Fruit fly (Drosophila melanogaster): Measurements from ENCODE around the gene Atet.

The Atet gene

dm6 chr2L:4345569-4346131 lies 11.9 kb downstream of the Atet start (continued):
- TF ChIP-seq CG17361 (GFP tag; IDR thresholded peaks at IDR 0.05) (0 out of 3 replicates have a peak, but pooled peaks have one; percentile 26), MESR4 (GFP tag; optimal IDR thresholded peaks at IDR 0.05) (no peak), tx (GFP tag; optimal IDR thresholded peaks at IDR 0.05) (no peak), CG16863 (GFP tag; optimal IDR thresholded peaks at IDR 0.05) (no peak), CG31388 (GFP tag; optimal IDR thresholded peaks at IDR 0.05) (no peak), CG2202 (tag; optimal IDR thresholded peaks at IDR 0.05) (no peak), shn (GFP tag; optimal IDR thresholded peaks at IDR 0.05) (no peak), Dip3 (GFP tag; optimal IDR thresholded peaks at IDR 0.05) (no peak), Doc3 (GFP tag; IDR thresholded peaks at IDR 0.05; ENCODE audit: partially characterized antibody) (no peak), CG3847 (GFP tag; IDR thresholded peaks at IDR 0.05) (no peak), fd102C (GFP tag; optimal IDR thresholded peaks at IDR 0.05) (peak; percentile 47), Hr39 (optimal IDR thresholded peaks at IDR 0.05) (no peak), emc (GFP tag; optimal IDR thresholded peaks at IDR 0.05) (no peak), CG12391 (tag; optimal IDR thresholded peaks at IDR 0.05) (no peak), CG4820 (GFP tag; optimal IDR thresholded peaks at IDR 0.05) (peak; percentile 12), Ptx1 (GFP tag; IDR thresholded peaks at IDR 0.05) (no peak), jumu (GFP tag; optimal IDR thresholded peaks at IDR 0.05) (no peak), ro (GFP tag; IDR thresholded peaks at IDR 0.05) (no peak), CG8478 (optimal IDR thresholded peaks at IDR 0.05) (no peak), usp (GFP tag; optimal IDR thresholded peaks at IDR 0.05) (no peak), CG10979 (tag; optimal IDR thresholded peaks at IDR 0.05) (no peak), slp2 (GFP tag; optimal IDR thresholded peaks at IDR 0.05) (no peak), CG8944 (GFP tag; optimal IDR thresholded peaks at IDR 0.05) (no peak), Doc2 (GFP tag; IDR thresholded peaks at IDR 0.05) (no peak), Myb (GFP tag; optimal IDR thresholded peaks at IDR 0.05) (no peak), CG17568 (GFP tag; optimal IDR thresholded peaks at IDR 0.05) (no peak), Bdp1 (GFP tag; optimal IDR thresholded peaks at IDR 0.05) (no peak), Pdp1 (GFP tag; optimal IDR thresholded peaks at IDR 0.05) (peak in 1 of 2 experiments; percentile 4), Dfd (GFP tag; optimal IDR thresholded peaks at IDR 0.05) (no peak), CG5953 (GFP tag; IDR thresholded peaks at IDR 0.05) (no peak), pho (GFP tag; optimal IDR thresholded peaks at IDR 0.05) (no peak), inv (GFP tag; IDR thresholded peaks at IDR 0.05; ENCODE audit: partially characterized antibody) (no peak; the same call in 1 of the 2 replicates), CG15011 (GFP tag; optimal IDR thresholded peaks at IDR 0.05) (no peak), kay (GFP tag; optimal IDR thresholded peaks at IDR 0.05) (no peak), CG5245 (GFP tag; optimal IDR thresholded peaks at IDR 0.05) (no peak), Gug (GFP tag; IDR thresholded peaks at IDR 0.05) (no peak), pfk (GFP tag; optimal IDR thresholded peaks at IDR 0.05) (no peak), CG17328 (GFP tag; IDR thresholded peaks at IDR 0.05) (no peak), CG32532 (GFP tag; IDR thresholded peaks at IDR 0.05) (no peak; the same call in 1 of the 2 replicates), Atf3 (GFP tag; optimal IDR thresholded peaks at IDR 0.05) (no peak), CG6765 (GFP tag; optimal IDR thresholded peaks at IDR 0.05) (no peak), Sry-β (GFP tag; optimal IDR thresholded peaks at IDR 0.05) (no peak), vvl (GFP tag; IDR thresholded peaks at IDR 0.05) (peak; percentile 55), CG14965 (GFP tag; optimal IDR thresholded peaks at IDR 0.05; ENCODE audit: borderline replicate concordance) (no peak), CG10274 (GFP tag; optimal IDR thresholded peaks at IDR 0.05) (no peak), Rx (GFP tag; IDR thresholded peaks at IDR 0.05) (no peak), Dek (tag; optimal IDR thresholded peaks at IDR 0.05) (peak; percentile 29), sens (GFP tag) (no peak), CG34224 (GFP tag; IDR thresholded peaks at IDR 0.05; ENCODE audit: partially characterized antibody) (no peak), Asciz (GFP tag; optimal IDR thresholded peaks at IDR 0.05) (no peak), CG13287 (GFP tag; IDR thresholded peaks at IDR 0.05; ENCODE audit: partially characterized antibody) (no peak; the same call in 1 of the 2 replicates), CG4617 (GFP tag; optimal IDR thresholded peaks at IDR 0.05; ENCODE audit: borderline replicate concordance) (no peak)

All from whole organism, embryonic.